Worm (Caenorhabditis elegans) whole organism, L4 larva: ENCODE measurements around the gene F57A8.1.

Experiments used
- D1046.2 ChIP-seq: fragments of 200-800 bp; sonication (Bioruptor generic); IDR thresholded peaks from 2 replicates; pipeline ENCODE4 v1.3.6; 2022; ENCODE audit warnings: missing genetic modification characterization, missing compliant biosample characterization
- F26F4.8 ChIP-seq: fragments of 200-800 bp; sonication (Bioruptor generic); conservative IDR thresholded peaks from 2 replicates; pipeline ENCODE4 v1.3.6; 2022; ENCODE audit warnings: missing genetic modification characterization, missing compliant biosample characterization
- F44E2.7 ChIP-seq: fragments of 200-800 bp; sonication (Bioruptor generic); IDR thresholded peaks from 2 replicates; pipeline ENCODE4 v2.1.2; 2022; ENCODE audit warnings: missing genetic modification characterization, missing compliant biosample characterization
- F49E8.2 ChIP-seq: sonication (generic microtip); optimal IDR thresholded peaks from 2 replicates; lab custom pipeline; 2016; ENCODE audit warnings: missing compliant biosample characterization, mild to moderate bottlenecking, missing genetic modification characterization, borderline replicate concordance
- R02D3.7 ChIP-seq: fragments of 150-350 bp; sonication (generic microtip); optimal IDR thresholded peaks from 3 replicates; lab custom pipeline; 2014; ENCODE audit warnings: missing biosample characterization, missing genetic modification characterization
- Y105C5A.15 ChIP-seq: fragments of 200-800 bp; sonication (Bioruptor generic); IDR thresholded peaks from 2 replicates; pipeline ENCODE4 v1.3.6; 2022; ENCODE audit warnings: missing genetic modification characterization, missing compliant biosample characterization
- ZK337.2 ChIP-seq: fragments of 200-800 bp; sonication (Bioruptor generic); IDR thresholded peaks from 2 replicates; pipeline ENCODE4 v1.3.6; 2022; ENCODE audit warnings: missing genetic modification reagents, missing genetic modification characterization, missing compliant biosample characterization
- aha-1 ChIP-seq: fragments of 150-350 bp; peaks from one replicate; lab custom pipeline; 2014; ENCODE audit warnings: missing biosample characterization, missing genetic modification characterization
- ceh-20 ChIP-seq: fragments of 200-800 bp; sonication (Bioruptor generic); IDR thresholded peaks from 2 replicates; pipeline ENCODE4 v1.3.6; 2022; ENCODE audit warnings: missing genetic modification reagents, missing genetic modification characterization, missing compliant biosample characterization
- ceh-28 ChIP-seq: fragments of 150-350 bp; optimal IDR thresholded peaks from 2 replicates; lab custom pipeline; 2014; ENCODE audit warnings: missing biosample characterization, missing genetic modification reagents, missing genetic modification characterization
- ceh-44 ChIP-seq: fragments of 200-800 bp; sonication (Bioruptor generic); IDR thresholded peaks from 2 replicates; pipeline ENCODE4 v1.3.6; 2022; ENCODE audit warnings: missing genetic modification reagents, missing genetic modification characterization, missing compliant biosample characterization
- ces-1 ChIP-seq: fragments of 150-350 bp; sonication (generic microtip); optimal IDR thresholded peaks from 4 replicates; lab custom pipeline; 2014; ENCODE audit warnings: missing biosample characterization, missing genetic modification reagents, missing genetic modification characterization
- cey-2 ChIP-seq: sonication (generic microtip); optimal IDR thresholded peaks from 3 replicates; lab custom pipeline; 2017; ENCODE audit warnings: missing genetic modification characterization, mild to moderate bottlenecking, missing compliant biosample characterization, antibody characterized with exemption, borderline replicate concordance; ENCODE audit not compliant: insufficient read depth
- ctbp-1 ChIP-seq: fragments of 200-800 bp; sonication (Bioruptor generic); IDR thresholded peaks from 2 replicates; pipeline ENCODE4 v1.3.6; 2022; ENCODE audit warnings: missing genetic modification reagents, missing genetic modification characterization, missing compliant biosample characterization
- daf-19 ChIP-seq: fragments of 200-800 bp; sonication (Bioruptor generic); conservative IDR thresholded peaks from 2 replicates; pipeline ENCODE4 v1.3.6; 2022; ENCODE audit warnings: missing genetic modification characterization, missing compliant biosample characterization
- dmd-6 ChIP-seq: fragments of 200-800 bp; sonication (Bioruptor generic); IDR thresholded peaks from 2 replicates; pipeline ENCODE4 v1.3.6; 2022; ENCODE audit warnings: missing genetic modification reagents, missing genetic modification characterization, missing compliant biosample characterization
- dmd-8 ChIP-seq: fragments of 200-800 bp; sonication (Bioruptor generic); IDR thresholded peaks from 2 replicates; pipeline ENCODE4 v1.3.6; 2022; ENCODE audit warnings: missing genetic modification characterization, missing compliant biosample characterization
- dpl-1 ChIP-seq: fragments of 150-350 bp; optimal IDR thresholded peaks from 2 replicates; lab custom pipeline; 2014; ENCODE audit warnings: missing biosample characterization, missing genetic modification reagents, missing genetic modification characterization
- dve-1 ChIP-seq: sonication (generic microtip); optimal IDR thresholded peaks from 2 replicates; lab custom pipeline; 2017; ENCODE audit warnings: antibody characterized with exemption, mild to moderate bottlenecking, missing genetic modification characterization, missing compliant biosample characterization; ENCODE audit not compliant: insufficient read depth
- egl-27 ChIP-seq: sonication (generic microtip); optimal IDR thresholded peaks from 3 replicates; lab custom pipeline; 2017; ENCODE audit warnings: missing biosample characterization, missing genetic modification reagents, missing genetic modification characterization
- egl-43 ChIP-seq: fragments of 200-800 bp; sonication (Bioruptor generic); IDR thresholded peaks from 2 replicates; pipeline ENCODE4 v1.3.6; 2022; ENCODE audit warnings: missing genetic modification reagents, missing genetic modification characterization, missing compliant biosample characterization
- hif-1 ChIP-seq, 2 experiments: sonication (generic microtip); optimal IDR thresholded peaks; 2 replicates each; lab custom pipeline; 2016 to 2017; ENCODE audit warnings: missing compliant biosample characterization in 2 of 2, missing genetic modification characterization in 2 of 2, missing genetic modification reagents in 2 of 2, missing genotype in 2 of 2, mild to moderate bottlenecking in 1 of 2
- hlh-11 ChIP-seq: fragments of 200-800 bp; sonication (Bioruptor generic); optimal IDR thresholded peaks from 2 replicates; lab custom pipeline; 2018; ENCODE audit warnings: mild to moderate bottlenecking, missing genetic modification characterization, missing compliant biosample characterization
- hmg-1.1 ChIP-seq: fragments of 200-800 bp; sonication (Bioruptor generic); IDR thresholded peaks from 2 replicates; pipeline ENCODE4 v1.3.6; 2022; ENCODE audit warnings: missing genetic modification reagents, missing genetic modification characterization, missing compliant biosample characterization
- lim-7 ChIP-seq: fragments of 200-800 bp; sonication (Bioruptor generic); IDR thresholded peaks from 2 replicates; pipeline ENCODE4 v1.3.6; 2022; ENCODE audit warnings: missing genetic modification characterization, missing compliant biosample characterization
- lin-13 ChIP-seq: fragments of 150-350 bp; optimal IDR thresholded peaks from 2 replicates; lab custom pipeline; 2014; ENCODE audit warnings: missing biosample characterization, missing genetic modification reagents, missing genetic modification characterization
- lin-38 ChIP-seq: fragments of 200-800 bp; sonication (Bioruptor generic); IDR thresholded peaks from 2 replicates; pipeline ENCODE4 v1.3.6; 2022; ENCODE audit warnings: missing genetic modification reagents, missing genetic modification characterization, missing compliant biosample characterization
- lin-39 ChIP-seq: fragments of 150-350 bp; optimal IDR thresholded peaks from 2 replicates; lab custom pipeline; 2014; ENCODE audit warnings: missing biosample characterization, missing genetic modification reagents, missing genetic modification characterization
- lir-3 ChIP-seq: sonication (generic microtip); optimal IDR thresholded peaks from 2 replicates; lab custom pipeline; 2016; ENCODE audit warnings: mild to moderate bottlenecking, missing genetic modification characterization, missing compliant biosample characterization
- lsy-2 ChIP-seq, 2 experiments: fragments of 150-350 bp in 1 of 2; sonication (generic microtip) in 1 of 2; optimal IDR thresholded peaks; 2 replicates each; lab custom pipeline; 2014 to 2017; ENCODE audit warnings: missing biosample characterization in 2 of 2, missing genetic modification characterization in 2 of 2
- madf-5 ChIP-seq, 2 experiments: fragments of 200-800 bp; sonication (Bioruptor generic); IDR thresholded peaks; 2 replicates each; pipeline ENCODE4 v1.3.6; 2022; ENCODE audit warnings: missing compliant biosample characterization in 2 of 2, missing genetic modification characterization in 2 of 2
- mdl-1 ChIP-seq, 2 experiments: fragments of 150-350 bp in 1 of 2; sonication (generic microtip) in 1 of 2; optimal IDR thresholded peaks; 2 replicates each; lab custom pipeline; 2014 to 2017; ENCODE audit warnings: missing biosample characterization in 2 of 2, missing genetic modification characterization in 2 of 2
- mep-1 ChIP-seq: fragments of 150-350 bp; sonication (generic microtip); optimal IDR thresholded peaks from 3 replicates; lab custom pipeline; 2014; ENCODE audit warnings: missing biosample characterization, missing genetic modification characterization
- mes-2 ChIP-seq: sonication (generic microtip); optimal IDR thresholded peaks from 2 replicates; lab custom pipeline; 2016; ENCODE audit warnings: missing genotype, mild to moderate bottlenecking, missing genetic modification characterization, missing compliant biosample characterization; ENCODE audit not compliant: poor library complexity, severe bottlenecking
- nhr-102 ChIP-seq: sonication (generic microtip); optimal IDR thresholded peaks from 2 replicates; lab custom pipeline; 2016; ENCODE audit warnings: mild to moderate bottlenecking, missing genetic modification characterization, moderate library complexity, missing compliant biosample characterization
- nhr-11 ChIP-seq: fragments of 150-350 bp; optimal IDR thresholded peaks from 2 replicates; lab custom pipeline; 2014; ENCODE audit warnings: missing biosample characterization, missing genetic modification characterization
- nhr-28 ChIP-seq: fragments of 150-350 bp; optimal IDR thresholded peaks from 2 replicates; lab custom pipeline; 2014; ENCODE audit warnings: missing biosample characterization, missing genetic modification characterization
- nhr-42 ChIP-seq: fragments of 200-800 bp; sonication (Bioruptor generic); IDR thresholded peaks from 2 replicates; pipeline ENCODE4 v1.3.6; 2022; ENCODE audit warnings: missing genetic modification characterization, missing compliant biosample characterization
- nhr-48 ChIP-seq: sonication (generic microtip); optimal IDR thresholded peaks from 2 replicates; lab custom pipeline; 2016; ENCODE audit warnings: mild to moderate bottlenecking, missing genetic modification characterization, missing compliant biosample characterization
- nhr-6 ChIP-seq: fragments of 150-350 bp; optimal IDR thresholded peaks from 2 replicates; lab custom pipeline; 2014; ENCODE audit warnings: missing biosample characterization, missing genetic modification characterization
- nhr-76 ChIP-seq: fragments of 150-350 bp; optimal IDR thresholded peaks from 2 replicates; lab custom pipeline; 2014; ENCODE audit warnings: missing biosample characterization, missing genetic modification characterization
- nhr-77 ChIP-seq: fragments of 150-350 bp; optimal IDR thresholded peaks from 2 replicates; lab custom pipeline; 2014; ENCODE audit warnings: missing biosample characterization, missing genetic modification characterization
- sdz-12 ChIP-seq: fragments of 200-800 bp; sonication (Bioruptor generic); optimal IDR thresholded peaks from 2 replicates; lab custom pipeline; 2018; ENCODE audit warnings: mild to moderate bottlenecking, missing genetic modification characterization, missing compliant biosample characterization
- set-16 ChIP-seq: fragments of 200-800 bp; sonication (Bioruptor generic); IDR thresholded peaks from 2 replicates; pipeline ENCODE4 v1.3.6; 2022; ENCODE audit warnings: missing genetic modification reagents, missing genetic modification characterization, missing compliant biosample characterization
- snpc-1.2 ChIP-seq: fragments of 200-800 bp; sonication (Bioruptor generic); IDR thresholded peaks from 2 replicates; pipeline ENCODE4 v1.3.6; 2022; ENCODE audit warnings: missing genetic modification reagents, missing genetic modification characterization, missing compliant biosample characterization
- snpc-4 ChIP-seq: fragments of 150-350 bp; optimal IDR thresholded peaks from 2 replicates; lab custom pipeline; 2014; ENCODE audit warnings: missing biosample characterization, missing genetic modification characterization
- tra-1 ChIP-seq: fragments of 200-800 bp; sonication (Bioruptor generic); IDR thresholded peaks from 2 replicates; pipeline ENCODE4 v1.3.6; 2022; ENCODE audit warnings: missing genetic modification reagents, missing genetic modification characterization, missing compliant biosample characterization
- vab-7 ChIP-seq: fragments of 200-800 bp; sonication (Bioruptor generic); IDR thresholded peaks from 2 replicates; pipeline ENCODE4 v1.3.6; 2022; ENCODE audit warnings: missing genetic modification reagents, missing genetic modification characterization, missing compliant biosample characterization
- zag-1 ChIP-seq: fragments of 150-350 bp; optimal IDR thresholded peaks from 2 replicates; lab custom pipeline; 2014; ENCODE audit warnings: missing biosample characterization, missing genetic modification characterization
- zfp-2 ChIP-seq: sonication (generic microtip); optimal IDR thresholded peaks from 2 replicates; lab custom pipeline; 2016; ENCODE audit warnings: mild to moderate bottlenecking, missing genetic modification characterization, missing compliant biosample characterization
- zfp-3 ChIP-seq: fragments of 200-800 bp; sonication (Bioruptor generic); conservative IDR thresholded peaks from 2 replicates; pipeline ENCODE4 v1.3.6; 2022; ENCODE audit warnings: missing genetic modification reagents, missing genetic modification characterization, missing compliant biosample characterization
- ztf-7 ChIP-seq: fragments of 150-350 bp; optimal IDR thresholded peaks from 2 replicates; lab custom pipeline; 2014; ENCODE audit warnings: missing biosample characterization, missing genetic modification characterization

Gene F57A8.1

ce11 chrV:10042254-10042653, 5.1 kb downstream of the F57A8.1 start (continued):
- TF ChIP-seq lim-7 (GFP tag; lab: Robert Waterston, UW), result no peak
- TF ChIP-seq zfp-3 (GFP tag; lab: Robert Waterston, UW), result 0 out of 2 replicates have a peak, but pooled peaks have one; percentile 48
- TF ChIP-seq cey-2 (tag; lab: Kevin White, UChicago), result no peak
- TF ChIP-seq hlh-11 (tag; lab: Kevin White, UChicago), result peak; percentile 66
- TF ChIP-seq mes-2, result peak; percentile 79
- TF ChIP-seq nhr-42 (GFP tag; lab: Robert Waterston, UW), result no peak
- TF ChIP-seq aha-1 (tag; lab: Kevin White, UChicago), result peak; percentile 97
- no peak for TF ChIP-seq ceh-44 (GFP tag; lab: Robert Waterston, UW)
- TF ChIP-seq lin-13 (GFP tag; lab: Kevin White, UChicago), result no peak
- peak; percentile 61 for TF ChIP-seq dmd-6
- peak; percentile 45 to 65 for TF ChIP-seq mdl-1 (tag; optimal IDR thresholded peaks at IDR 0.05; lab: Kevin White, UChicago)
- no peak for TF ChIP-seq lin-39 (tag; lab: Kevin White, UChicago)
- no peak for TF ChIP-seq lin-38
- TF ChIP-seq F44E2.7 (GFP tag; lab: Robert Waterston, UW), result no peak
- no peak for TF ChIP-seq ces-1 (GFP tag; lab: Kevin White, UChicago)
- no peak for TF ChIP-seq tra-1 (GFP tag; lab: Robert Waterston, UW)
- TF ChIP-seq ztf-7 (tag; lab: Kevin White, UChicago), result no peak
- peak; percentile 6 for TF ChIP-seq nhr-102
- peak; percentile 71 for TF ChIP-seq ceh-20
- no peak for TF ChIP-seq R02D3.7 (tag; lab: Kevin White, UChicago)
- no peak for TF ChIP-seq egl-27 (tag; lab: Kevin White, UChicago)
- no peak for TF ChIP-seq vab-7
- peak; percentile 70 for TF ChIP-seq nhr-6
- no peak for TF ChIP-seq snpc-1.2
- TF ChIP-seq sdz-12 (GFP tag; lab: Kevin White, UChicago), result no peak
- TF ChIP-seq Y105C5A.15, result no peak
- no peak for TF ChIP-seq ZK337.2 (GFP tag; lab: Robert Waterston, UW)
- TF ChIP-seq nhr-11 (tag; lab: Kevin White, UChicago), result peak; percentile 46
- TF ChIP-seq snpc-4, result no peak
- TF ChIP-seq egl-43, result no peak
- peak; percentile 50; the same call in 1 of the 2 replicates for TF ChIP-seq ctbp-1 (GFP tag; lab: Robert Waterston, UW)
- no peak for TF ChIP-seq dmd-8
- no peak for TF ChIP-seq nhr-76 (tag; lab: Kevin White, UChicago)
- TF ChIP-seq dpl-1 (GFP tag; lab: Kevin White, UChicago), result peak; percentile 49
- peak; percentile 78 for TF ChIP-seq hmg-1.1 (GFP tag; lab: Robert Waterston, UW)
- TF ChIP-seq nhr-77 (tag; lab: Kevin White, UChicago), result no peak
- TF ChIP-seq F49E8.2 (tag; lab: Kevin White, UChicago), result no peak
- no peak for TF ChIP-seq madf-5 (GFP tag; IDR thresholded peaks at IDR 0.05; lab: Robert Waterston, UW)
- TF ChIP-seq daf-19 (GFP tag; lab: Robert Waterston, UW), result no peak
- no peak for TF ChIP-seq lir-3 (tag; lab: Kevin White, UChicago)
- peak; percentile 33 for TF ChIP-seq ceh-28 (tag; lab: Kevin White, UChicago)
- TF ChIP-seq zag-1 (tag; lab: Kevin White, UChicago), result no peak
- no peak for TF ChIP-seq F26F4.8 (GFP tag; lab: Robert Waterston, UW)
- TF ChIP-seq mep-1 (tag; lab: Kevin White, UChicago), result no peak
- peak; percentile 15 for TF ChIP-seq nhr-48 (tag; lab: Kevin White, UChicago)
- peak; percentile 49 for TF ChIP-seq nhr-28 (tag; lab: Kevin White, UChicago)
- TF ChIP-seq lsy-2 (tag; optimal IDR thresholded peaks at IDR 0.05; lab: Kevin White, UChicago), result peak; percentile 87 to 97
- no peak for TF ChIP-seq D1046.2 (GFP tag; lab: Robert Waterston, UW)
- peak; percentile 75 for TF ChIP-seq dve-1 (tag; lab: Kevin White, UChicago)
- peak in 1 of 2 experiments; percentile 47 for TF ChIP-seq hif-1 (tag; optimal IDR thresholded peaks at IDR 0.05; lab: Kevin White, UChicago)
- TF ChIP-seq zfp-2 (tag; lab: Kevin White, UChicago), result no peak
- TF ChIP-seq set-16 (GFP tag; lab: Robert Waterston, UW), result no peak
